Fruit fly (Drosophila melanogaster): ENCODE data around the gene serp.
"Not testable (repeated sequence)": the region's sequence is repeated elsewhere in the genome, so short reads cannot be mapped to it uniquely, and the experiment has no call there.

serp gene

DNA sequence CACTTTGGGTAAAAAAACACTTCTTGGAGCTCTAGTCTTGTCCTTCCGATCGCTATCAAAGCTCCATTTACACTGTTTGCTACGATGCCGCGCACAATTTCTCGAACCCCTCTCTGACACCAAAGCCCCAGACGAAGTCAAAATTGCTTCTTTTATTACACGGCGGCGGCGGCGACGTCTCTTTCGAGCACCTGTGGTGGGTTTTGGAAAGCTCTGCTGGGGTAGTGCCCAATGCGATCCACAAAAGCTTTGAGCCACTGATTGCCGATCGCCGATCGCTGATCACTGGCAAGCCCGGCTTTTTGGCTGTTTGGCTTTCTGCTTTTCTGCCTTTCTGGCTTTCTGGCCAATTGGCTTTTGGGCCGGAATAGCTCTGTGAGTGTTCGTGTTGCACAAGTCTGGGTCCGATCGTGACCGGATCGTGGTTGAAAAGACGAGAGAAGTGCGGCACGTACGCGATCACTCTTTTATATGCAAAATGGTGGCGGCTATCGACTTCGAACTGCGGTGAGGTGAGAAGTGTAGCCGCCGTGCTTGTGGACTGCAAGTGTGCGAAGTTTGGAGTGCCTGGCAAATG lies at the start of gene serp:
serp (minus strand) TSS at position 446 of the 577 bp plus-strand sequence.
- TF ChIP-seq psq (optimal IDR thresholded peaks at IDR 0.05): no peak
- TF ChIP-seq ttk (optimal IDR thresholded peaks at IDR 0.05): no peak
- TF ChIP-seq h (optimal IDR thresholded peaks at IDR 0.05): no peak
- no peak for TF ChIP-seq Sin3A (optimal IDR thresholded peaks at IDR 0.05)
- no peak for TF ChIP-seq insv (optimal IDR thresholded peaks at IDR 0.05)
- TF ChIP-seq Myc (optimal IDR thresholded peaks at IDR 0.05): no peak

DNA sequence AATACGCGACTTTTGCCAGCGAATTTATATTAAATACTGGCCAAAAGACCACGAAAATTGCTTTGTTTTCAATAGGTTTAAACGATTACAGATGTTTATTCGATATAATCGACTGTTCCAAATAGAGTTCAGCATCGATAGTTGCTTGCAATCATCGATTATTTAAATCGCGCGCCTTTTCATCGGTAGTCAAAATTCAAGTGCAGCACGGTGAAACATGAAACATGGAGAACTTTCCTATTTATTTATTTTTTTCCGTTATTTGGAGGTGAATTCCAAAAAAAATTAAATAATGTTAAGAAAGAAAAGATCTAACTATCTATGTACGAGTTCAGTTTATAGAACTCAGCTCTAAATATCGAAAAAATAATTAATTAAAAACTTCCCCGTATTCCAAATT lies 41.8 kb upstream of the serp start, which contains the start of gene CG42638:
CG42638 (minus strand) TSS at position 101 of the 400 bp plus-strand sequence.
- TF ChIP-seq psq, Myc, insv (optimal IDR thresholded peaks at IDR 0.05): not testable (repeated sequence)

DNA sequence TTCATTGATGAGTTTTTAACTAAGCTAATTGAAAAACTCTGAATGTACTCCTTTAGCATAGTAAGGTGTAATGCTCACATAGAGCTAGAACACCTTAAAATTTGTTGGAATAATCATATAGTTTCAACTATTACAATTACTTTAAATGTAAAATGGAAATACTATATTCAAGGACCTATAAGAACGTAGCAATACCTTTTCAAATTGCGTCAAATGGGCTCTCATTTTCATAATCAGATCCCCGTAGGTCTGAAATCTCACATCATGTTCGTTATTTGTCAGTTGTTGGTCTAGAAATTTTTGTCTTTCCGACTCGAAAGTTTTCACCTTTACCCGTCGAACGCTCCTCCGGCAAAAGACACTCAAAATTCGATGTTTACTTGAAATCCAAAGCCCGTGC lies 20.9 kb upstream of the serp start, which contains the start of gene CG42529:
CG42529 (plus strand) TSS at position 301 of the 400 bp plus-strand sequence.
- TF ChIP-seq insv, Sin3A, Myc (optimal IDR thresholded peaks at IDR 0.05): not testable (repeated sequence)

DNA sequence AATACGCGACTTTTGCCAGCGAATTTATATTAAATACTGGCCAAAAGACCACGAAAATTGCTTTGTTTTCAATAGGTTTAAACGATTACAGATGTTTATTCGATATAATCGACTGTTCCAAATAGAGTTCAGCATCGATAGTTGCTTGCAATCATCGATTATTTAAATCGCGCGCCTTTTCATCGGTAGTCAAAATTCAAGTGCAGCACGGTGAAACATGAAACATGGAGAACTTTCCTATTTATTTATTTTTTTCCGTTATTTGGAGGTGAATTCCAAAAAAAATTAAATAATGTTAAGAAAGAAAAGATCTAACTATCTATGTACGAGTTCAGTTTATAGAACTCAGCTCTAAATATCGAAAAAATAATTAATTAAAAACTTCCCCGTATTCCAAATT lies 10.4 kb upstream of the serp start, which contains the start of gene Trpml:
Trpml (minus strand) TSS at position 101 of the 400 bp plus-strand sequence.
- TF ChIP-seq ttk, Sin3A, psq (optimal IDR thresholded peaks at IDR 0.05): not testable (repeated sequence)

DNA sequence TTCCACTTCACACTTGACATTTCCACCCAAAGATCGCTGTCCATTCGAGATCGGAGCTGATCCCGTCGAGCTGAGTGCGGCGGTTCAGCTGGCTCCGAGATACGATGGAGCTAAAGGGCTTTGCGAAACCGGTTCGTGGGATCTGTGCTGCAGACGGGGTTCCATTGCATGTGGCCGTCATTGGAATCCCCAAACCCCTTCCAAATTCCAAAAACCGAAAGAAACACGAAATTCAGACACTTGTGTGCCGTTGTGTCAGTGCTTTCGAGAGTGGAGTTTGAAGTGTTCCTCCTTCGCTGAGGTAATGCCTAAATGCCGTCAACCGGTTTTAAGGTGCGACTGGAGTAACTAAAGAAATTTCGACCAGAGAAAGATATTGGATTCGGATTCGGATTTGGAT lies 2.9 kb downstream of the serp start:
- TF ChIP-seq Sin3A (optimal IDR thresholded peaks at IDR 0.05): no peak
- TF ChIP-seq ttk (optimal IDR thresholded peaks at IDR 0.05): no peak
- TF ChIP-seq Myc (optimal IDR thresholded peaks at IDR 0.05): no peak
- no peak for TF ChIP-seq h (optimal IDR thresholded peaks at IDR 0.05)
- TF ChIP-seq insv (optimal IDR thresholded peaks at IDR 0.05): no peak
- no peak for TF ChIP-seq psq (optimal IDR thresholded peaks at IDR 0.05)

DNA sequence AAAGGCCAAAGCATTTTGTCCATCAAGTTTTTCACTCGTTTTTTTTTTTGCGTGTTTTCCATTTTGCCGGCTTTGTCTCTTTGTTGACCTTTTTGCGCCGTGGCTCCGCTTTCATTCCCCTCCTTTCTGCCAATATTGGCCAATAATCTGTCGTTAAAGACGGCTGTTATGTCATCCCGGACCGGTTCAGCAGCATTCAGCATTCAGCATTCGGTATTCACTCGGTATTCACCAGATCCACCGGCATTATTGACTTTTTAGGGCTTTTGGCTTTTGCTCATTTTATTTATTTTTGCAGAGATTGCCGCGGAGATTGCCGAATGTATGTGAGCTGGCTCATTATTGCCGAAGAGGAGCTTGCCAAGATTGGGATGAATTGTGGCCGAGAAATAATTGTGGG lies 4.5 kb downstream of the serp start:
- TF ChIP-seq Sin3A (optimal IDR thresholded peaks at IDR 0.05) (no peak), insv (optimal IDR thresholded peaks at IDR 0.05) (no peak), psq (optimal IDR thresholded peaks at IDR 0.05) (no peak), ttk (optimal IDR thresholded peaks at IDR 0.05) (no peak), Myc (optimal IDR thresholded peaks at IDR 0.05) (no peak), h (optimal IDR thresholded peaks at IDR 0.05) (no peak)

DNA sequence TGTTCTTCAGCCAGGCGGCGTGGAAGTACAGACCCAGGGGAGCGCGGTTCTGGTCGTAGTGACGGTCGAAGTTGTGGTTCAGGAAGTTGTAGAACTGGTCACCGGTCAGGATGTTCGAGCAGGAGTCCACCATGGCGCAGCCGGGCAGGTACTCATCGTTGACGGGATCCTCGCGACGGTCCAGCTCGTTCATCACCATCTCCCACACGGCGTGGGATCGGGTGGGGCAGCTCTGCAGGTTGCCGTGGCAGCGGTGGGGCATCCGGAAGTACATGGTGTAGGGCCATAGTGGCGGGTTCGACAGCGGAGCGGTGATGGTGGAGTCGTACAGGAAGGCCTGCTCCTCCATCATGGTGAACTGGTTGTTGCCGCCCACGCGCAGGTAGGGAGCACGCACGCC lies 6.2 kb downstream of the serp start:
- TF ChIP-seq Sin3A (optimal IDR thresholded peaks at IDR 0.05) (no peak), Myc (optimal IDR thresholded peaks at IDR 0.05) (no peak), psq (optimal IDR thresholded peaks at IDR 0.05) (no peak), insv (optimal IDR thresholded peaks at IDR 0.05) (no peak), h (optimal IDR thresholded peaks at IDR 0.05) (no peak), ttk (optimal IDR thresholded peaks at IDR 0.05) (no peak)

DNA sequence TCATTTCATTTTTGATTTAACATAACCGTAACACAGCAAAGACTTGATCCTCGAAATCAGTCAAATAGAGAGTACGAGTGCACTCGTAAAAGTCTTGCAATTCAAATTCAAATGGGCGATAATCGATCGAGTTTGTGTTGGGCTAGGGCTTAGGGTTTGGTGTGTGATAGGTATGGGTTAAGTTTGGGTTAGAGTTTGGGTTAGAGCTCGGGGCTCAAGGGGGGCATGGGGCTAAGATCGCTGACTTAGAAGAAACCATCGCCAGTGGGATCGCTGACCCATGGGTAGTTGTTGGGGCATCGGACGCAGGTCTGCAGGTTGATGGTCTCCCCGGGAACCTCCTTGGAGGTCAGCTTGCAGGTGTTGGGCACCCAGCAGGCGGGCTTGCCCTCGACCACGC lies 6.7 kb downstream of the serp start:
- no peak for TF ChIP-seq h (optimal IDR thresholded peaks at IDR 0.05)
- TF ChIP-seq psq (optimal IDR thresholded peaks at IDR 0.05): no peak
- TF ChIP-seq Sin3A (optimal IDR thresholded peaks at IDR 0.05): no peak
- no peak for TF ChIP-seq ttk (optimal IDR thresholded peaks at IDR 0.05)
- TF ChIP-seq Myc (optimal IDR thresholded peaks at IDR 0.05): no peak
- no peak for TF ChIP-seq insv (optimal IDR thresholded peaks at IDR 0.05)

DNA sequence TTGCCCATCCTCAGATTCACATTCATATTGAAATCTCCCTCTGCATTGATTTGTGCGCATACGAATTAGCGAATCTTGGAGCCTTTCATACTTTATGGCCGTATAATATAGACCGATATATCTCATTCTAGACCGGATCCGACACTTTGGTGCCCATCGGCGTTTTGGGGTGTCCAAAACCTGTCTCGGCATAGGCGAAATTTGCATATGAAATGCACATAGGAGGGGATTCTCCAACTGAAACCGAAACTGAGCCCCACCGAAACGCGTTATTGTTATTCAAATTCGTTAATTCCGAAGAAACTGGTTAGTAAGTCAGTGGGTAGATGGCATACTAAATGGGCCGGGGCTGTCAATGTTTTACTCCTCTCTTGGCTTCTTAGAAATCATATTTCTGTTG lies 7.4 kb downstream of the serp start:
- TF ChIP-seq insv (optimal IDR thresholded peaks at IDR 0.05) (no peak), ttk (optimal IDR thresholded peaks at IDR 0.05) (no peak), Myc (optimal IDR thresholded peaks at IDR 0.05) (no peak), psq (optimal IDR thresholded peaks at IDR 0.05) (no peak), Sin3A (optimal IDR thresholded peaks at IDR 0.05) (no peak), h (optimal IDR thresholded peaks at IDR 0.05) (no peak)

DNA sequence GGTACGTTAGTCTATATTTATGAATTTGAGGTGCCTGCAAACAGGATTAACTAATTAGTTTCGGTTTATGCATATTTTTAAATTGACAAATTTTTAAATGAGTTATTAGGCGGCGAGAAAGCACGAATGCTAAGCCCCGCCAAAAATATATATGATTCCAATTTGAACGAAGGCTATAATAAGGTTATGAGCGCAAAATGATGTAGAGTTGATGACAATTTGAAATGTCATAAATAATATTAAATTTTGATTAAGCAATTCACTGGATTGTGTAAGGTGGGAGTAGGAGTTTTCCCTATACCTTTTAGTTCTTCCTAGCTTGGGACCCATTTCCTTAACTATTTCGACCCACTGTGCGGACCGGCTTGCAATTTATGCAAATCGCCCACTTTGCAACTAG lies 8.2 kb downstream of the serp start:
- TF ChIP-seq insv (optimal IDR thresholded peaks at IDR 0.05) (no peak), Myc (optimal IDR thresholded peaks at IDR 0.05) (no peak), ttk (optimal IDR thresholded peaks at IDR 0.05) (no peak), Sin3A (optimal IDR thresholded peaks at IDR 0.05) (no peak), psq (optimal IDR thresholded peaks at IDR 0.05) (no peak), h (optimal IDR thresholded peaks at IDR 0.05) (no peak)

DNA sequence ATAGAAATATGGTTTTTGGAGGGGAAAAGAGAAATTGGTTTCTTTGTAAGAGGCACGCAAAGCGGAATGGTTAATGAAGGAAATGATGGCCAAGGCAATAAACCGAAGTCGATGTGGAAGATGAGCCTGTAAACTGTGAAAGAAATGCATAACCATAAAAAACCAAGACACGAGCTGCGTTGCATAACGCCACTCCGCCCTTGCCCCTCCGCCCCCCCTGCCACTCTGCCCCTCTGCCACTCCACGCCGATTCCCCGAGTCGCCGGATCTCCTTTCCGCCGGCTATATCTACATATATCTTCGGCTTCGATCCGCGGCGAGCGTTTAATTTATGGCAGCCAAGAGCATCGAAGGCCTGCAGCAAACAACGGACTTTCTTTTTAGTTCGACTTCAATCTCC lies 9.2 kb downstream of the serp start:
- no peak for TF ChIP-seq ttk (optimal IDR thresholded peaks at IDR 0.05)
- no peak for TF ChIP-seq h (optimal IDR thresholded peaks at IDR 0.05)
- TF ChIP-seq Sin3A (optimal IDR thresholded peaks at IDR 0.05): no peak
- no peak for TF ChIP-seq insv (optimal IDR thresholded peaks at IDR 0.05)
- TF ChIP-seq Myc (optimal IDR thresholded peaks at IDR 0.05): no peak
- no peak for TF ChIP-seq psq (optimal IDR thresholded peaks at IDR 0.05)

DNA sequence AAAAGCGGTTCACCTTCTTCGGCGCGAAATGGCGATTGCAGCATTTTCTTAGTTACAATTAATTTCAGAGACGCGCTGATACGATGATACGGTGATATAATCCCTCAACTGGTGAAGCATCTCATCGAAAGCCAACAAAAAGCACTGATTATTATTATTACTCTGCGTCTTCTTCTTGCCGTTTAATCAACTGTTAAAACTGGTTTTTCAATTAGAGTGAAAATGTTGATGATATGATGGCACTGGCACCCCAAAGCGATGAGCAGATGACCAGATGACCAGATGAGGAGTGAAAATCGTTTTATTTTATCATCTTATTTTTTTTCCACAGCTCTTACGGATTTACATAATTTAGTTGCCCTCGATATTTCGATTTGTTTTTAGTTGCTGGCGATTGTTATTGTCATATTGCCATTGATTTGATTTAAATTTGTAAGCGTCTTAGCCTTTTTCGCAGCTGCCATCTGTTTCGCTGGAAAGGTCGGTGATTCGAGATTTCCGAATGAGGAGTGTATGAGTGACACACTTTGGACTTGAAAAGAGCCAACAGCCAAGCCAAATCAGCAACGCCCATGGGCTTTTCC lies 10.3 kb downstream of the serp start:
- no peak for TF ChIP-seq ttk (optimal IDR thresholded peaks at IDR 0.05)
- no peak for TF ChIP-seq psq (optimal IDR thresholded peaks at IDR 0.05)
- no peak for TF ChIP-seq Myc (optimal IDR thresholded peaks at IDR 0.05)
- TF ChIP-seq h (optimal IDR thresholded peaks at IDR 0.05): no peak
